Fruit fly (Drosophila melanogaster): ENCODE data around the gene vers.
A peak's percentile ranks its signal among the peaks of the same experiment; 100 is the strongest.

DNA sequence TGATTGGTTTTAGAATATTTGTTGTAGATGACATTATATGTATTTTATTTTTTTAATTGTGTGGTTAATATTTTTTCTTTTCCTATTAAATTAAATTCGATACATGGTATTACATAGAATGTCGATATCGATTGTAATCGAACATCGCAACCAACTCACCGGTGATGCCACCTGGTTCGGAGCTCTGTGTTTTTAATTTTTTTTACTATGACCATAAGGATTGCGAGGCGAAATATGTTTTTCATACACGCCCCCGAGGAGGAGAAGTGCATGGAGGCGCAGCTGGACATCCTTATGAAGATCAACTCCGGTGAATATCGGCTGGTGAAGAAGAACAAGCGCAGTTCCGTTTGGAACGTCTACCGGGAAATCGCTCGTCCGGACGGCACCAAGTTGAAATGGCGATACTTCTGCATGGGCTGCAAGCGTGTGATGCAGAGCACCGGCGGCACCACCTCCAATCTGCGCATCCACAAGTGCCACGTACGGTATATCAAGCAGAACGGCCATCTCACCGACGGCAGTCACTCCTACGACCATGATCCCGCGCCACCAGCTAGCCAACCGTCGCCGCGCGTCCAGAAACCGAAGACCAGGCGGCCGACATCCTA lies 4.1 kb downstream of the vers start, which contains the start of gene CG11560:
- TF ChIP-seq bab1 (GFP tag; optimal IDR thresholded peaks at IDR 0.05) (peak; percentile 25), CG12768 (GFP tag; optimal IDR thresholded peaks at IDR 0.05) (no peak), kay (GFP tag; ENCODE audit: borderline replicate concordance) (no peak), tj (GFP tag; optimal IDR thresholded peaks at IDR 0.05) (no peak), CG11617 (GFP tag; optimal IDR thresholded peaks at IDR 0.05) (no peak)

Data from whole organism, adult.